Fruit fly (Drosophila melanogaster) whole organism, embryonic: ENCODE data around the gene Irp-1B.

Experiments
- Adf1 ChIP-seq: fragments of 200-800 bp; sonication (Bioruptor generic); IDR thresholded peaks from 2 replicates; pipeline ENCODE4 v1.3.6; 2022; ENCODE audit warnings: missing biosample characterization, missing genetic modification characterization
- B-H1 ChIP-seq: fragments of 200-800 bp; sonication (Bioruptor generic); IDR thresholded peaks from 3 replicates; pipeline ENCODE4 v1.3.6; 2022; ENCODE audit warnings: missing biosample characterization, missing genetic modification characterization
- Bgb ChIP-seq: fragments of 200-800 bp; sonication (Bioruptor generic); IDR thresholded peaks from 2 replicates; pipeline ENCODE4 v1.3.6; 2022; ENCODE audit warnings: missing biosample characterization, missing genetic modification characterization; ENCODE audit not compliant: partially characterized antibody
- CG10462 ChIP-seq: fragments of 200-800 bp; sonication (Bioruptor generic); optimal IDR thresholded peaks from 2 replicates; lab custom pipeline; 2016; ENCODE audit warnings: missing biosample characterization, missing genetic modification characterization
- CG10565 ChIP-seq: fragments of 200-800 bp; sonication (Bioruptor generic); optimal IDR thresholded peaks from 3 replicates; lab custom pipeline; 2016; ENCODE audit warnings: missing biosample characterization, mild to moderate bottlenecking, missing genetic modification characterization
- CG14050 ChIP-seq: fragments of 200-800 bp; sonication (Bioruptor generic); IDR thresholded peaks from 3 replicates; pipeline ENCODE4 v1.3.6; 2022; ENCODE audit warnings: missing biosample characterization, missing genetic modification characterization
- CG1529 ChIP-seq: fragments of 200-800 bp; sonication (Bioruptor generic); optimal IDR thresholded peaks from 3 replicates; lab custom pipeline; 2018; ENCODE audit warnings: missing biosample characterization, missing genetic modification characterization
- CG18011 ChIP-seq: fragments of 200-800 bp; sonication (Bioruptor generic); optimal IDR thresholded peaks from 2 replicates; lab custom pipeline; 2017; ENCODE audit warnings: missing biosample characterization, missing genetic modification characterization, mild to moderate bottlenecking, moderate library complexity, missing genotype
- CG18619 ChIP-seq: fragments of 200-800 bp; sonication (Bioruptor generic); optimal IDR thresholded peaks from 3 replicates; lab custom pipeline; 2017; ENCODE audit warnings: missing biosample characterization, mild to moderate bottlenecking, missing genetic modification characterization
- CG2678 ChIP-seq: fragments of 200-800 bp; sonication (Bioruptor generic); optimal IDR thresholded peaks from 3 replicates; lab custom pipeline; 2019; ENCODE audit warnings: missing biosample characterization, mild to moderate bottlenecking, missing genetic modification characterization, moderate library complexity
- CG30020 ChIP-seq: fragments of 200-800 bp; optimal IDR thresholded peaks from 2 replicates; lab custom pipeline; 2019; ENCODE audit warnings: missing biosample characterization, mild to moderate bottlenecking, missing genetic modification characterization, moderate library complexity
- CG3065 ChIP-seq: fragments of 200-800 bp; sonication (Bioruptor generic); optimal IDR thresholded peaks from 2 replicates; lab custom pipeline; 2016; ENCODE audit warnings: missing biosample characterization, missing genetic modification characterization
- CG3281 ChIP-seq: fragments of 200-800 bp; sonication (Bioruptor generic); optimal IDR thresholded peaks from 3 replicates; lab custom pipeline; 2017; ENCODE audit warnings: missing biosample characterization, mild to moderate bottlenecking, missing genetic modification characterization
- CG33557 ChIP-seq: fragments of 200-800 bp; sonication (Bioruptor generic); optimal IDR thresholded peaks from 2 replicates; lab custom pipeline; 2019; ENCODE audit warnings: missing biosample characterization, mild to moderate bottlenecking, missing genetic modification characterization, moderate library complexity
- CG43689 ChIP-seq: fragments of 200-800 bp; sonication (Bioruptor generic); IDR thresholded peaks from 2 replicates; pipeline ENCODE4 v1.3.6; 2022; ENCODE audit warnings: missing biosample characterization, missing genetic modification characterization
- CG9609 ChIP-seq: fragments of 200-800 bp; sonication (Bioruptor generic); optimal IDR thresholded peaks from 3 replicates; lab custom pipeline; 2016; ENCODE audit warnings: missing biosample characterization, missing genetic modification characterization
- CG9727 ChIP-seq: fragments of 200-800 bp; sonication (Bioruptor generic); optimal IDR thresholded peaks from 3 replicates; lab custom pipeline; 2017; ENCODE audit warnings: missing biosample characterization, mild to moderate bottlenecking, missing genetic modification characterization
- CrebB ChIP-seq: fragments of 200-800 bp; sonication (Bioruptor generic); optimal IDR thresholded peaks from 3 replicates; lab custom pipeline; 2018; ENCODE audit warnings: missing biosample characterization, mild to moderate bottlenecking, missing genetic modification characterization
- Deaf1 ChIP-seq: fragments of 200-800 bp; optimal IDR thresholded peaks from 3 replicates; lab custom pipeline; 2019; ENCODE audit warnings: missing biosample characterization, mild to moderate bottlenecking, missing genetic modification characterization, moderate library complexity
- Doc2 ChIP-seq: fragments of 200-800 bp; sonication (Bioruptor generic); IDR thresholded peaks from 2 replicates; pipeline ENCODE4 v1.3.6; 2022; ENCODE audit warnings: missing biosample characterization, missing genetic modification characterization
- ERR ChIP-seq: fragments of 200-800 bp; sonication (Bioruptor generic); optimal IDR thresholded peaks from 2 replicates; lab custom pipeline; 2016; ENCODE audit warnings: missing biosample characterization, missing genetic modification characterization
- H15 ChIP-seq: fragments of 200-800 bp; sonication (Bioruptor generic); IDR thresholded peaks from 3 replicates; pipeline ENCODE4 v1.3.6; 2022; ENCODE audit warnings: missing biosample characterization, missing genetic modification characterization
- MTF-1 ChIP-seq: fragments of 200-800 bp; sonication (Bioruptor generic); optimal IDR thresholded peaks from 2 replicates; lab custom pipeline; 2018; ENCODE audit warnings: missing biosample characterization, mild to moderate bottlenecking, missing genetic modification characterization, borderline replicate concordance
- Max ChIP-seq: fragments of 200-800 bp; sonication (Bioruptor generic); optimal IDR thresholded peaks from 2 replicates; lab custom pipeline; 2016; ENCODE audit warnings: missing biosample characterization, mild to moderate bottlenecking, missing genetic modification characterization
- Oli ChIP-seq: fragments of 200-800 bp; sonication (Bioruptor generic); optimal IDR thresholded peaks from 2 replicates; lab custom pipeline; 2018; ENCODE audit warnings: missing biosample characterization, mild to moderate bottlenecking, missing genetic modification characterization, moderate library complexity
- Opbp ChIP-seq: fragments of 200-800 bp; sonication (Bioruptor generic); IDR thresholded peaks from 3 replicates; pipeline ENCODE4 v1.3.6; 2022; ENCODE audit warnings: missing biosample characterization, missing genetic modification characterization; ENCODE audit not compliant: partially characterized antibody
- Optix ChIP-seq: fragments of 200-800 bp; sonication (Bioruptor generic); IDR thresholded peaks from 3 replicates; pipeline ENCODE4 v1.3.6; 2022; ENCODE audit warnings: missing biosample characterization, missing genetic modification characterization
- Rfx ChIP-seq: fragments of 200-800 bp; sonication (Bioruptor generic); IDR thresholded peaks from 2 replicates; pipeline ENCODE4 v1.3.6; 2022; ENCODE audit warnings: missing biosample characterization, missing genetic modification characterization
- Scr ChIP-seq: fragments of 200-800 bp; sonication (Bioruptor generic); IDR thresholded peaks from 2 replicates; pipeline ENCODE4 v1.3.6; 2022; ENCODE audit warnings: missing biosample characterization, missing genetic modification characterization; ENCODE audit not compliant: partially characterized antibody
- Sin3A ChIP-seq: fragments of >200 bp; optimal IDR thresholded peaks from 2 replicates; lab custom pipeline; 2018
- Stat92E ChIP-seq, 3 experiments: fragments of >200 bp in 2 of 3; fragments of 200-800 bp in 1 of 3; sonication (Bioruptor generic) in 1 of 3; optimal IDR thresholded peaks; 2 replicates each; lab custom pipeline; 2017 to 2019; ENCODE audit warnings: missing biosample characterization in 3 of 3, missing genetic modification characterization in 3 of 3, mild to moderate bottlenecking in 1 of 3, moderate library complexity in 1 of 3
- YL-1 ChIP-seq: fragments of 200-800 bp; sonication (Bioruptor generic); optimal IDR thresholded peaks from 3 replicates; lab custom pipeline; 2017; ENCODE audit warnings: missing biosample characterization, mild to moderate bottlenecking, missing genetic modification characterization
- amos ChIP-seq: fragments of 200-800 bp; sonication (Bioruptor generic); IDR thresholded peaks from 2 replicates; pipeline ENCODE4 v1.3.6; 2022; ENCODE audit warnings: missing biosample characterization, missing genetic modification characterization; ENCODE audit not compliant: partially characterized antibody
- ap ChIP-seq: fragments of 200-800 bp; sonication (Bioruptor generic); IDR thresholded peaks from 2 replicates; pipeline ENCODE4 v1.3.6; 2022; ENCODE audit warnings: missing biosample characterization, missing genetic modification characterization
- bowl ChIP-seq: fragments of 200-800 bp; sonication (Bioruptor generic); IDR thresholded peaks from 2 replicates; pipeline ENCODE4 v1.3.6; 2022; ENCODE audit warnings: missing biosample characterization, missing genetic modification characterization
- cato ChIP-seq: fragments of 200-800 bp; sonication (Bioruptor generic); optimal IDR thresholded peaks from 2 replicates; lab custom pipeline; 2016; ENCODE audit warnings: missing biosample characterization, missing genetic modification characterization, borderline replicate concordance
- dimm ChIP-seq: fragments of 200-800 bp; sonication (Bioruptor generic); IDR thresholded peaks from 2 replicates; pipeline ENCODE4 v1.3.6; 2022; ENCODE audit warnings: missing biosample characterization, missing genetic modification characterization
- ftz-f1 ChIP-seq: fragments of 200-800 bp; sonication (Bioruptor generic); optimal IDR thresholded peaks from 2 replicates; lab custom pipeline; 2016; ENCODE audit warnings: missing biosample characterization, missing genetic modification characterization
- h ChIP-seq: fragments of >200 bp; optimal IDR thresholded peaks from 2 replicates; lab custom pipeline; 2017
- ind ChIP-seq: fragments of 200-800 bp; sonication (Bioruptor generic); optimal IDR thresholded peaks from 3 replicates; lab custom pipeline; 2016; ENCODE audit warnings: missing biosample characterization, missing genetic modification characterization
- inv ChIP-seq: fragments of 200-800 bp; sonication (Bioruptor generic); IDR thresholded peaks from 2 replicates; pipeline ENCODE4 v1.3.6; 2022; ENCODE audit warnings: missing biosample characterization, missing genetic modification characterization; ENCODE audit not compliant: partially characterized antibody
- ken ChIP-seq: fragments of 200-800 bp; sonication (Bioruptor generic); IDR thresholded peaks from 3 replicates; pipeline ENCODE4 v1.3.6; 2022; ENCODE audit warnings: missing biosample characterization, missing genetic modification characterization
- p53 ChIP-seq: fragments of 200-800 bp; sonication (Bioruptor generic); optimal IDR thresholded peaks from 2 replicates; lab custom pipeline; 2016; ENCODE audit warnings: missing biosample characterization, missing genetic modification characterization
- pum ChIP-seq: fragments of 200-800 bp; sonication (Bioruptor generic); optimal IDR thresholded peaks from 2 replicates; lab custom pipeline; 2016; ENCODE audit warnings: missing biosample characterization, missing genetic modification characterization
- row ChIP-seq: fragments of 200-800 bp; sonication (Bioruptor generic); IDR thresholded peaks from 3 replicates; pipeline ENCODE4 v1.3.6; 2022; ENCODE audit warnings: missing biosample characterization, missing genetic modification characterization
- run ChIP-seq: fragments of 200-800 bp; sonication (Bioruptor generic); optimal IDR thresholded peaks from 3 replicates; lab custom pipeline; 2018; ENCODE audit warnings: missing biosample characterization, mild to moderate bottlenecking, missing genetic modification characterization
- sd ChIP-seq: fragments of 200-800 bp; sonication (Bioruptor generic); optimal IDR thresholded peaks from 3 replicates; lab custom pipeline; 2018; ENCODE audit warnings: missing biosample characterization, mild to moderate bottlenecking, missing genetic modification characterization, moderate library complexity
- sisA ChIP-seq: fragments of 200-800 bp; sonication (Bioruptor generic); IDR thresholded peaks from 2 replicates; pipeline ENCODE4 v1.3.6; 2022; ENCODE audit warnings: missing biosample characterization, missing genetic modification characterization
- trem ChIP-seq: fragments of 200-800 bp; optimal IDR thresholded peaks from 3 replicates; lab custom pipeline; 2019; ENCODE audit warnings: missing biosample characterization, mild to moderate bottlenecking, missing genetic modification characterization, moderate library complexity
- twi ChIP-seq: fragments of 200-800 bp; optimal IDR thresholded peaks from 2 replicates; lab custom pipeline; 2019; ENCODE audit warnings: missing biosample characterization, mild to moderate bottlenecking, missing genetic modification characterization, moderate library complexity
- unpg ChIP-seq: fragments of 200-800 bp; sonication (Bioruptor generic); optimal IDR thresholded peaks from 3 replicates; lab custom pipeline; 2018; ENCODE audit warnings: missing biosample characterization, mild to moderate bottlenecking, missing genetic modification characterization, moderate library complexity

The Irp-1B gene

dm6 chr3R:10407066-10407465 lies 5.6 kb downstream of the Irp-1B start, which contains the start of gene CG6325 (continued):
- no peak for TF ChIP-seq CG30020
- TF ChIP-seq inv (GFP tag; lab: Robert Waterston, UW) = peak; percentile 95
- TF ChIP-seq Oli (tag; lab: Kevin White, UChicago) = no peak
- TF ChIP-seq Sin3A (lab: Kevin White, UChicago) = peak; percentile 10
- peak; percentile 7 for TF ChIP-seq ftz-f1 (GFP tag; lab: Kevin White, UChicago)
- no peak for TF ChIP-seq CG14050 (GFP tag; lab: Robert Waterston, UW)
- peak; percentile 62 for TF ChIP-seq trem (tag; lab: Kevin White, UChicago)
- no peak for TF ChIP-seq CG3281 (GFP tag; lab: Kevin White, UChicago)
- no peak for TF ChIP-seq CG2678 (tag; lab: Kevin White, UChicago)
- no peak for TF ChIP-seq CG1529
- no peak for TF ChIP-seq run (tag; lab: Kevin White, UChicago)
- no peak for TF ChIP-seq CG18619
- no peak for TF ChIP-seq B-H1 (GFP tag; lab: Robert Waterston, UW)
- TF ChIP-seq bowl (GFP tag; lab: Robert Waterston, UW) = peak; percentile 33; the same call in 1 of the 2 replicates
- no peak; the same call in 1 of the 2 replicates for TF ChIP-seq Rfx (GFP tag; lab: Robert Waterston, UW)
- no peak for TF ChIP-seq CG10565 (GFP tag; lab: Kevin White, UChicago)
- TF ChIP-seq h = no peak
- peak; percentile 2 for TF ChIP-seq CrebB (tag; lab: Kevin White, UChicago)
- TF ChIP-seq p53 (GFP tag; lab: Kevin White, UChicago) = no peak
- no peak for TF ChIP-seq unpg (GFP tag; lab: Kevin White, UChicago)
- peak; percentile 99 for TF ChIP-seq Bgb (GFP tag; lab: Robert Waterston, UW)
- no peak for TF ChIP-seq CG3065 (GFP tag; lab: Kevin White, UChicago)
- no peak for TF ChIP-seq sd (tag; lab: Kevin White, UChicago)
- no peak; the same call in 2 of the 3 replicates for TF ChIP-seq ken
- TF ChIP-seq cato = no peak
- no peak for TF ChIP-seq H15 (GFP tag; lab: Robert Waterston, UW)
- no peak for TF ChIP-seq Doc2 (GFP tag; lab: Robert Waterston, UW)
- no peak for TF ChIP-seq pum
- TF ChIP-seq CG18011 = peak; percentile 12
- TF ChIP-seq YL-1 = peak; percentile 31
- TF ChIP-seq CG9609 (GFP tag; lab: Kevin White, UChicago) = no peak
- no peak for TF ChIP-seq dimm (GFP tag; lab: Robert Waterston, UW)
- TF ChIP-seq Optix (GFP tag; lab: Robert Waterston, UW) = no peak
- TF ChIP-seq sisA (GFP tag; lab: Robert Waterston, UW) = no peak
- TF ChIP-seq Scr (GFP tag; lab: Robert Waterston, UW) = peak; percentile 97
- peak; percentile 47; the same call in 1 of the 3 replicates for TF ChIP-seq row (GFP tag; lab: Robert Waterston, UW)
- TF ChIP-seq Deaf1 = no peak
- peak; percentile 98 for TF ChIP-seq Opbp (GFP tag; lab: Robert Waterston, UW)
- TF ChIP-seq ap (GFP tag; lab: Robert Waterston, UW) = no peak
- TF ChIP-seq CG9727 (GFP tag; lab: Kevin White, UChicago) = no peak
- no peak for TF ChIP-seq ERR (GFP tag; lab: Kevin White, UChicago)
- TF ChIP-seq Adf1 (GFP tag; lab: Robert Waterston, UW) = no peak
- peak; percentile 99 for TF ChIP-seq amos (GFP tag; lab: Robert Waterston, UW)
- no peak for TF ChIP-seq CG43689 (GFP tag; lab: Robert Waterston, UW)
- peak in 1 of 3 experiments; percentile 13 for TF ChIP-seq Stat92E (GFP tag; optimal IDR thresholded peaks at IDR 0.05; lab: Kevin White, UChicago)
- no peak for TF ChIP-seq Max (GFP tag; lab: Kevin White, UChicago)
- no peak for TF ChIP-seq CG10462 (GFP tag; lab: Kevin White, UChicago)
- no peak for TF ChIP-seq ind
- TF ChIP-seq CG33557 (GFP tag; lab: Kevin White, UChicago) = no peak
- no peak for TF ChIP-seq twi (tag; lab: Kevin White, UChicago)
- TF ChIP-seq MTF-1 = no peak
